Fruit fly (Drosophila melanogaster): ENCODE results near the gene hh.

hh gene

DNA sequence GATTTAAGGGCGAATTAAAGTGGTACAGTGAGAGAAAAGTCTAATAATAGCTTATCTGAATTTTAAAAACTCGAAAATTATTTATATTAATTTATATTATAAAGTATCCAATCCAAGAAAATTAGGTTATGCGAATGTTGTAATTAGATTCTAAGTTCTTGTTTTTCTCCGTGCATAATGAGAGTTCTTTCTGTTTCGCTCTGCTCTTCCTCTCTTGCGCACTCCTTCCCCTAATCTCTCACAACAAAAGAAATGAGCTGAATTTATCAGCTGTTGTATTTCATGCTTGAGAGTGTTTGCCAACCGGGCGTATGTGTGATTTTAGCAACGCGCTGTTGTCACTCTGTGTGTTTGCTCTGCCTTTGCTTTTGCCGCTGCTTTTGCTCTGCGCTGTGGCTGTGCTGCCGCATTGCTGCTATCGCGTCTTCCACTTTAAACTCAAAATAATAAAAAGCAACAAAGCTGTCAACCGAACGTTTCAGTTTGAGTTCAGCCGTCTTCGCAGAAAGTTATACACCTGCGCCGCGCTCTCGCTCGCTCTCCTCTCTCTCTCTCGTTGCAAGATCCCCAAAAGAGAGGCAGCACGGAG is 31.8 kb upstream of the hh start, which contains the start of gene CG46310 (continued):
- peak; percentile 44 for TF ChIP-seq CG18764 (GFP tag; optimal IDR thresholded peaks at IDR 0.05)
- peak; percentile 85 for TF ChIP-seq Ravus (GFP tag; IDR thresholded peaks at IDR 0.05)
- TF ChIP-seq CG7963 (GFP tag; IDR thresholded peaks at IDR 0.05; ENCODE audit: partially characterized antibody), result no peak
- no peak for TF ChIP-seq NK7.1 (GFP tag; optimal IDR thresholded peaks at IDR 0.05)
- TF ChIP-seq chn (GFP tag; optimal IDR thresholded peaks at IDR 0.05), result no peak
- TF ChIP-seq CoRest (tag; optimal IDR thresholded peaks at IDR 0.05), result peak; percentile 65
- TF ChIP-seq zen2 (GFP tag; IDR thresholded peaks at IDR 0.05; ENCODE audit: partially characterized antibody), result no peak
- TF ChIP-seq CG11560 (tag; IDR thresholded peaks at IDR 0.05), result peak; percentile 67
- TF ChIP-seq CG1792 (GFP tag; optimal IDR thresholded peaks at IDR 0.05), result no peak
- peak; percentile 26 for TF ChIP-seq CG5245 (GFP tag; optimal IDR thresholded peaks at IDR 0.05)
- peak; percentile 86 for TF ChIP-seq dmrt99B (tag; optimal IDR thresholded peaks at IDR 0.05)
- TF ChIP-seq Six4 (GFP tag; optimal IDR thresholded peaks at IDR 0.05), result peak; percentile 44
- TF ChIP-seq gsb-n (tag; optimal IDR thresholded peaks at IDR 0.05), result peak; percentile 72
- no peak for TF ChIP-seq fd102C (GFP tag; optimal IDR thresholded peaks at IDR 0.05)
- TF ChIP-seq stc (GFP tag; IDR thresholded peaks at IDR 0.05), result peak; percentile 86
- no peak for TF ChIP-seq dati (GFP tag; IDR thresholded peaks at IDR 0.05)
- TF ChIP-seq usp (GFP tag; optimal IDR thresholded peaks at IDR 0.05), result no peak
- no peak for TF ChIP-seq cato (GFP tag; optimal IDR thresholded peaks at IDR 0.05; ENCODE audit: borderline replicate concordance)
- TF ChIP-seq CG5180 (GFP tag; optimal IDR thresholded peaks at IDR 0.05), result peak; percentile 20
- TF ChIP-seq tna (GFP tag; IDR thresholded peaks at IDR 0.05; ENCODE audit: partially characterized antibody), result no peak
- peak; percentile 51 for TF ChIP-seq CG13296 (GFP tag; optimal IDR thresholded peaks at IDR 0.05)
- TF ChIP-seq zen (tag; optimal IDR thresholded peaks at IDR 0.05), result peak; percentile 12
- peak; percentile 68 for TF ChIP-seq exex (tag; optimal IDR thresholded peaks at IDR 0.05)
- peak; percentile 68 for TF ChIP-seq ara (GFP tag; IDR thresholded peaks at IDR 0.05)
- peak; percentile 76 for TF ChIP-seq row (GFP tag; IDR thresholded peaks at IDR 0.05)
- TF ChIP-seq CG32532 (GFP tag; IDR thresholded peaks at IDR 0.05), result peak; percentile 92
- TF ChIP-seq CG30431 (GFP tag; optimal IDR thresholded peaks at IDR 0.05), result peak; percentile 14
- no peak for TF ChIP-seq NC2β (GFP tag; optimal IDR thresholded peaks at IDR 0.05)
- TF ChIP-seq CG6765 (GFP tag; optimal IDR thresholded peaks at IDR 0.05), result peak; percentile 17
- peak; percentile 79 for TF ChIP-seq Vsx1 (GFP tag; optimal IDR thresholded peaks at IDR 0.05)
- TF ChIP-seq cwo (GFP tag; optimal IDR thresholded peaks at IDR 0.05), result peak; percentile 70
- peak; percentile 75 for TF ChIP-seq Hand (GFP tag; optimal IDR thresholded peaks at IDR 0.05)
- no peak for TF ChIP-seq YL-1 (GFP tag; optimal IDR thresholded peaks at IDR 0.05)
- TF ChIP-seq CG13894 (tag; optimal IDR thresholded peaks at IDR 0.05), result no peak
- TF ChIP-seq CG8478 (optimal IDR thresholded peaks at IDR 0.05), result no peak
- no peak for TF ChIP-seq Dp (GFP tag; optimal IDR thresholded peaks at IDR 0.05)
- TF ChIP-seq Hsf (GFP tag; optimal IDR thresholded peaks at IDR 0.05), result no peak
- TF ChIP-seq CG43689 (GFP tag; IDR thresholded peaks at IDR 0.05), result no peak
- peak; percentile 35 for TF ChIP-seq Deaf1 (tag; optimal IDR thresholded peaks at IDR 0.05)
- no peak for TF ChIP-seq da (GFP tag; optimal IDR thresholded peaks at IDR 0.05)
- peak; percentile 76; the same call in 1 of the 2 replicates for TF ChIP-seq danr (GFP tag; IDR thresholded peaks at IDR 0.05)
- no peak for TF ChIP-seq nerfin-2 (GFP tag; IDR thresholded peaks at IDR 0.05; ENCODE audit: partially characterized antibody)
- no peak for TF ChIP-seq Sry-β (GFP tag; optimal IDR thresholded peaks at IDR 0.05)
- TF ChIP-seq CG1603 (tag; optimal IDR thresholded peaks at IDR 0.05), result no peak
- peak; percentile 46 for TF ChIP-seq CG17568 (GFP tag; optimal IDR thresholded peaks at IDR 0.05)
- no peak for TF ChIP-seq en (GFP tag; optimal IDR thresholded peaks at IDR 0.05)
- no peak for TF ChIP-seq ftz-f1 (GFP tag; optimal IDR thresholded peaks at IDR 0.05)
- TF ChIP-seq BEAF-32 (GFP tag; optimal IDR thresholded peaks at IDR 0.05), result no peak
- peak; percentile 35; the same call in 1 of the 2 replicates for TF ChIP-seq ro (GFP tag; IDR thresholded peaks at IDR 0.05)
- peak; percentile 81; the same call in 3 of the 4 replicates for TF ChIP-seq chinmo (GFP tag; IDR thresholded peaks at IDR 0.05; ENCODE audit: partially characterized antibody)

All from whole organism, embryonic.